Fruit fly (Drosophila melanogaster) Kc167 (cell line): Measurements from ENCODE around the gene CG5107.

Experiments
- Myc ChIP-seq: fragments of >200 bp; optimal IDR thresholded peaks from 2 replicates; lab custom pipeline; 2017; ENCODE audit warnings: missing external identifiers
- Sin3A ChIP-seq: fragments of >200 bp; optimal IDR thresholded peaks from 2 replicates; lab custom pipeline; 2018; ENCODE audit warnings: missing external identifiers
- h ChIP-seq: fragments of >200 bp; optimal IDR thresholded peaks from 3 replicates; lab custom pipeline; 2018; ENCODE audit warnings: missing external identifiers
- psq ChIP-seq: fragments of >200 bp; optimal IDR thresholded peaks from 2 replicates; lab custom pipeline; 2017; ENCODE audit warnings: missing external identifiers
- ttk ChIP-seq: sonication (Bioruptor generic); optimal IDR thresholded peaks from 2 replicates; lab custom pipeline; 2017; ENCODE audit warnings: missing external identifiers

DNA sequence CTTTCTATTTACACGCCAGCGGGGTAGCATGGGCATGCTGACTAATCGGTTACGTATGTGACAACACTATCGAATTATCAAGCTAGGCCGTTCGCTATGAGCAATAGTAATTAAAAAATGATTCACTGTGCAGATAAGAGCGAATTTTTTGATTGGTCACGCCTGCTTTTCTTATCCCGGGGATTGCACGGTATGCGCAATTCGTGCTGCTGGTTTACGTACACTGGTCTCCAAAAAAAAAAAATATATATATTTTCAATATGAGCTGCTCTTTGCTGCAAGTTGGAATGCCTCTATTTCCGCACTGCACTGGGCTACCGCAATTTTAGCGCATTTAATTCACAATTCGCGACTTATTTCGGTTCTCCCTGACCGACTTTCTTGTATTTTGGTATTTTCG lies 14.6 kb upstream of the CG5107 start:
- no peak for TF ChIP-seq ttk (lab: Kevin White, UChicago)
- no peak for TF ChIP-seq Sin3A (lab: Kevin White, UChicago)
- TF ChIP-seq Myc, result no peak
- TF ChIP-seq h (lab: Kevin White, UChicago), result no peak
- no peak for TF ChIP-seq psq (lab: Kevin White, UChicago)
